Worm (Caenorhabditis elegans) whole organism, L4 larva: ENCODE measurements around the gene rsd-2.
"Not testable (repeated sequence)": the region's sequence is repeated elsewhere in the genome, so short reads cannot be mapped to it uniquely, and the experiment has no call there.

Source experiments
- F37D6.2 ChIP-seq: sonication (generic microtip); optimal IDR thresholded peaks from 2 replicates; lab custom pipeline; 2016; ENCODE audit warnings: mild to moderate bottlenecking, missing genetic modification characterization, missing compliant biosample characterization
- Y75B8A.6 ChIP-seq: fragments of 200-800 bp; sonication (Bioruptor generic); IDR thresholded peaks from 2 replicates; pipeline ENCODE4 v1.3.6; 2022; ENCODE audit warnings: missing genetic modification reagents, missing genetic modification characterization, missing compliant biosample characterization
- arid-1 ChIP-seq: fragments of 200-800 bp; sonication (Bioruptor generic); conservative IDR thresholded peaks from 2 replicates; pipeline ENCODE4 v1.3.6; 2022; ENCODE audit warnings: missing genetic modification reagents, missing genetic modification characterization, missing compliant biosample characterization
- ceh-28 ChIP-seq: fragments of 150-350 bp; optimal IDR thresholded peaks from 2 replicates; lab custom pipeline; 2014; ENCODE audit warnings: missing biosample characterization, missing genetic modification reagents, missing genetic modification characterization
- cey-2 ChIP-seq: sonication (generic microtip); optimal IDR thresholded peaks from 3 replicates; lab custom pipeline; 2017; ENCODE audit warnings: missing genetic modification characterization, mild to moderate bottlenecking, missing compliant biosample characterization, antibody characterized with exemption, borderline replicate concordance; ENCODE audit not compliant: insufficient read depth
- ctbp-1 ChIP-seq: fragments of 200-800 bp; sonication (Bioruptor generic); IDR thresholded peaks from 2 replicates; pipeline ENCODE4 v1.3.6; 2022; ENCODE audit warnings: missing genetic modification reagents, missing genetic modification characterization, missing compliant biosample characterization
- daf-16 ChIP-seq, 3 experiments: sonication (generic microtip); optimal IDR thresholded peaks; 2 replicates each; lab custom pipeline; 2016 to 2017; ENCODE audit warnings: missing genetic modification characterization in 3 of 3, missing genetic modification reagents in 3 of 3, mild to moderate bottlenecking in 2 of 3, missing compliant biosample characterization in 2 of 3, missing biosample characterization in 1 of 3, moderate library complexity in 1 of 3
- daf-19 ChIP-seq: fragments of 200-800 bp; sonication (Bioruptor generic); conservative IDR thresholded peaks from 2 replicates; pipeline ENCODE4 v1.3.6; 2022; ENCODE audit warnings: missing genetic modification characterization, missing compliant biosample characterization
- dmd-8 ChIP-seq: fragments of 200-800 bp; sonication (Bioruptor generic); IDR thresholded peaks from 2 replicates; pipeline ENCODE4 v1.3.6; 2022; ENCODE audit warnings: missing genetic modification characterization, missing compliant biosample characterization
- egl-43 ChIP-seq: fragments of 200-800 bp; sonication (Bioruptor generic); IDR thresholded peaks from 2 replicates; pipeline ENCODE4 v1.3.6; 2022; ENCODE audit warnings: missing genetic modification reagents, missing genetic modification characterization, missing compliant biosample characterization
- fos-1 ChIP-seq: fragments of 150-350 bp; optimal IDR thresholded peaks from 2 replicates; lab custom pipeline; 2014; ENCODE audit warnings: missing biosample characterization, missing genetic modification characterization
- hif-1 ChIP-seq, 2 experiments: sonication (generic microtip); optimal IDR thresholded peaks; 2 replicates each; lab custom pipeline; 2016 to 2017; ENCODE audit warnings: missing compliant biosample characterization in 2 of 2, missing genetic modification characterization in 2 of 2, missing genetic modification reagents in 2 of 2, missing genotype in 2 of 2, mild to moderate bottlenecking in 1 of 2
- lim-7 ChIP-seq: fragments of 200-800 bp; sonication (Bioruptor generic); IDR thresholded peaks from 2 replicates; pipeline ENCODE4 v1.3.6; 2022; ENCODE audit warnings: missing genetic modification characterization, missing compliant biosample characterization
- lin-15B ChIP-seq: fragments of 150-350 bp; sonication (generic microtip); optimal IDR thresholded peaks from 3 replicates; lab custom pipeline; 2014; ENCODE audit warnings: missing biosample characterization, missing genetic modification characterization
- lin-38 ChIP-seq: fragments of 200-800 bp; sonication (Bioruptor generic); IDR thresholded peaks from 2 replicates; pipeline ENCODE4 v1.3.6; 2022; ENCODE audit warnings: missing genetic modification reagents, missing genetic modification characterization, missing compliant biosample characterization
- lsy-2 ChIP-seq, 2 experiments: fragments of 150-350 bp in 1 of 2; sonication (generic microtip) in 1 of 2; optimal IDR thresholded peaks; 2 replicates each; lab custom pipeline; 2014 to 2017; ENCODE audit warnings: missing biosample characterization in 2 of 2, missing genetic modification characterization in 2 of 2
- madf-5 ChIP-seq, 2 experiments: fragments of 200-800 bp; sonication (Bioruptor generic); IDR thresholded peaks; 2 replicates each; pipeline ENCODE4 v1.3.6; 2022; ENCODE audit warnings: missing compliant biosample characterization in 2 of 2, missing genetic modification characterization in 2 of 2
- mes-2 ChIP-seq: sonication (generic microtip); optimal IDR thresholded peaks from 2 replicates; lab custom pipeline; 2016; ENCODE audit warnings: missing genotype, mild to moderate bottlenecking, missing genetic modification characterization, missing compliant biosample characterization; ENCODE audit not compliant: poor library complexity, severe bottlenecking
- nhr-111 ChIP-seq: fragments of 200-800 bp; sonication (Bioruptor generic); optimal IDR thresholded peaks from 2 replicates; lab custom pipeline; 2018; ENCODE audit warnings: mild to moderate bottlenecking, missing genetic modification characterization, missing compliant biosample characterization
- nhr-25 ChIP-seq: sonication (generic microtip); optimal IDR thresholded peaks from 2 replicates; lab custom pipeline; 2017; ENCODE audit warnings: missing genetic modification characterization, mild to moderate bottlenecking, missing compliant biosample characterization, antibody characterized with exemption, moderate library complexity, borderline replicate concordance; ENCODE audit not compliant: insufficient read depth
- nhr-6 ChIP-seq: fragments of 150-350 bp; optimal IDR thresholded peaks from 2 replicates; lab custom pipeline; 2014; ENCODE audit warnings: missing biosample characterization, missing genetic modification characterization
- pha-4 ChIP-seq, 2 experiments: fragments of 150-350 bp in 1 of 2; fragments of 200-800 bp in 1 of 2; sonication (Bioruptor generic) in 1 of 2; IDR thresholded peaks in 1 of 2; optimal IDR thresholded peaks in 1 of 2; 2 replicates each; pipeline versions ENCODE4 v1.3.6 to Lab custom; 2014 to 2022; ENCODE audit warnings: missing genetic modification characterization in 2 of 2, missing genetic modification reagents in 2 of 2, missing biosample characterization in 1 of 2, missing compliant biosample characterization in 1 of 2
- skn-1 ChIP-seq: fragments of 150-350 bp; optimal IDR thresholded peaks from 2 replicates; lab custom pipeline; 2014; ENCODE audit warnings: missing biosample characterization, missing genetic modification characterization
- snpc-1.2 ChIP-seq: fragments of 200-800 bp; sonication (Bioruptor generic); IDR thresholded peaks from 2 replicates; pipeline ENCODE4 v1.3.6; 2022; ENCODE audit warnings: missing genetic modification reagents, missing genetic modification characterization, missing compliant biosample characterization
- spr-3 ChIP-seq: fragments of 200-800 bp; sonication (Bioruptor generic); optimal IDR thresholded peaks from 2 replicates; lab custom pipeline; 2018; ENCODE audit warnings: mild to moderate bottlenecking, missing genetic modification characterization, missing compliant biosample characterization
- unc-130 ChIP-seq: sonication (generic microtip); optimal IDR thresholded peaks from 2 replicates; lab custom pipeline; 2016; ENCODE audit warnings: missing genetic modification reagents, missing genetic modification characterization, missing compliant biosample characterization
- unc-39 ChIP-seq: sonication (generic microtip); optimal IDR thresholded peaks from 2 replicates; lab custom pipeline; 2017; ENCODE audit warnings: missing biosample characterization, missing genetic modification characterization
- unc-62 ChIP-seq, 3 experiments: fragments of 150-350 bp in 1 of 3; sonication (generic microtip); optimal IDR thresholded peaks in 2 of 3; peaks in 1 of 3; 1 replicate in 1 of 3; 2 replicates in 2 of 3; lab custom pipeline; 2014 to 2017; ENCODE audit warnings: missing biosample characterization in 3 of 3, missing genetic modification characterization in 3 of 3, missing genetic modification reagents in 3 of 3, missing genotype in 1 of 3
- ztf-7 ChIP-seq: fragments of 150-350 bp; optimal IDR thresholded peaks from 2 replicates; lab custom pipeline; 2014; ENCODE audit warnings: missing biosample characterization, missing genetic modification characterization

The rsd-2 gene

ce11 chrIV:13508924-13509323 lies 31.1 kb downstream of the rsd-2 start, which contains the start of gene afmd-2 (continued):
- TF ChIP-seq nhr-6 (tag; lab: Kevin White, UChicago) (no peak), lin-15B (no peak)

- no peak for TF ChIP-seq ceh-28 (tag; lab: Kevin White, UChicago)
- no peak for TF ChIP-seq lin-15B
- TF ChIP-seq spr-3: no peak
- no peak for TF ChIP-seq F37D6.2
- TF ChIP-seq nhr-25 (tag; lab: Kevin White, UChicago): no peak
- TF ChIP-seq fos-1: no peak
- TF ChIP-seq dmd-8 (GFP tag; lab: Robert Waterston, UW): no peak
- TF ChIP-seq madf-5 (GFP tag; IDR thresholded peaks at IDR 0.05; lab: Robert Waterston, UW): no peak
- no peak for TF ChIP-seq hif-1 (tag; optimal IDR thresholded peaks at IDR 0.05; lab: Kevin White, UChicago)
- TF ChIP-seq unc-130 (GFP tag; lab: Kevin White, UChicago): no peak
- no peak for TF ChIP-seq ctbp-1 (GFP tag; lab: Robert Waterston, UW)
- no peak for TF ChIP-seq daf-16 (GFP tag; optimal IDR thresholded peaks at IDR 0.05; lab: Kevin White, UChicago)
- TF ChIP-seq daf-16 (tag; optimal IDR thresholded peaks at IDR 0.05; lab: Kevin White, UChicago): no peak
- no peak for TF ChIP-seq Y75B8A.6 (GFP tag; lab: Robert Waterston, UW)
- TF ChIP-seq skn-1: no peak
- no peak for TF ChIP-seq arid-1 (GFP tag; lab: Robert Waterston, UW)
- TF ChIP-seq nhr-111 (GFP tag; lab: Kevin White, UChicago): no peak
Observed at ce11 chrIV:13505662-13506061, 34.4 kb downstream of the rsd-2 start, which contains the start of gene nlp-17. nlp-17 (minus strand) TSS chrIV:13505762.

- no peak for TF ChIP-seq ztf-7 (tag; lab: Kevin White, UChicago)
- TF ChIP-seq daf-16 (GFP tag; optimal IDR thresholded peaks at IDR 0.05; lab: Kevin White, UChicago): no peak
- no peak for TF ChIP-seq daf-16 (tag; optimal IDR thresholded peaks at IDR 0.05; lab: Kevin White, UChicago)
- TF ChIP-seq unc-62 (GFP tag; optimal IDR thresholded peaks at IDR 0.05 in 1 of 2; lab: Kevin White, UChicago): peak in 1 of 2 experiments; percentile 47
- no peak for TF ChIP-seq unc-62 (tag; optimal IDR thresholded peaks at IDR 0.05; lab: Kevin White, UChicago)
Observed at ce11 chrIV:13505144-13505543, 34.9 kb downstream of the rsd-2 start, which contains the start of gene seld-1. seld-1 (plus strand) TSS chrIV:13505444.

ce11 chrIV:13504065-13504464 lies 36.0 kb downstream of the rsd-2 start:
- TF ChIP-seq snpc-1.2 (peak; percentile 47; the same call in 1 of the 2 replicates), egl-43 (0 out of 2 replicates have a peak, but pooled peaks have one; percentile 10), ctbp-1 (GFP tag; lab: Robert Waterston, UW) (0 out of 2 replicates have a peak, but pooled peaks have one; percentile 11), lim-7 (GFP tag; lab: Robert Waterston, UW) (0 out of 2 replicates have a peak, but pooled peaks have one; percentile 30), pha-4 (GFP tag; IDR thresholded peaks at IDR 0.05; lab: Robert Waterston, UW) (peak; percentile 36; the same call in 1 of the 2 replicates), lin-38 (GFP tag; lab: Robert Waterston, UW) (peak; percentile 56)
- not testable (repeated sequence) for TF ChIP-seq pha-4 (tag; optimal IDR thresholded peaks at IDR 0.05; lab: Kevin White, UChicago)

- TF ChIP-seq mes-2 (tag; lab: Kevin White, UChicago): peak; percentile 13
- TF ChIP-seq unc-130 (GFP tag; lab: Kevin White, UChicago): peak; percentile 36
Observed at ce11 chrIV:13503365-13504015, 36.6 kb downstream of the rsd-2 start.

ce11 chrIV:13502806-13503363 lies 37.2 kb downstream of the rsd-2 start, which contains the start of gene tbc-9:
tbc-9 (minus strand) TSS chrIV:13502856.
- TF ChIP-seq lsy-2 (tag; optimal IDR thresholded peaks at IDR 0.05; lab: Kevin White, UChicago) (no peak), cey-2 (tag; lab: Kevin White, UChicago) (no peak), skn-1 (no peak), daf-16 (GFP tag; optimal IDR thresholded peaks at IDR 0.05; lab: Kevin White, UChicago) (no peak), daf-16 (tag; optimal IDR thresholded peaks at IDR 0.05; lab: Kevin White, UChicago) (peak; percentile 57), unc-39 (no peak), daf-19 (GFP tag; lab: Robert Waterston, UW) (no peak), mes-2 (tag; lab: Kevin White, UChicago) (peak; percentile 6), ztf-7 (tag; lab: Kevin White, UChicago) (no peak), pha-4 (GFP tag; IDR thresholded peaks at IDR 0.05; lab: Robert Waterston, UW) (no peak), pha-4 (tag; optimal IDR thresholded peaks at IDR 0.05; lab: Kevin White, UChicago) (peak; percentile 51)
- TF ChIP-seq, all 104 proteins: peak for 3
